Worm (Caenorhabditis elegans): ENCODE measurements around the gene gly-9.

ce11 chrIII:11290554-11290953 lies at the start of gene gly-9, which contains the start of the genes mib-1 and smc-3:
- TF ChIP-seq atf-7 (tag; optimal IDR thresholded peaks at IDR 0.05) (no peak), nhr-90 (tag; optimal IDR thresholded peaks at IDR 0.05) (no peak), snpc-4 (GFP tag; optimal IDR thresholded peaks at IDR 0.05) (no peak), snpc-4 (tag; optimal IDR thresholded peaks at IDR 0.05) (no peak)
